Fruit fly (Drosophila melanogaster) whole organism, embryonic: ENCODE measurements around the gene neb.
A peak's percentile ranks its signal among the peaks of the same experiment; 100 is the strongest.

Experiments used
- Asciz ChIP-seq: fragments of 200-800 bp; sonication (Bioruptor generic); optimal IDR thresholded peaks from 2 replicates; lab custom pipeline; 2017; ENCODE audit warnings: missing biosample characterization, mild to moderate bottlenecking, missing genetic modification characterization, missing genetic modification reagents
- CG10959 ChIP-seq: fragments of 200-800 bp; sonication (Bioruptor generic); IDR thresholded peaks from 2 replicates; pipeline ENCODE4 v1.3.6; 2022; ENCODE audit warnings: missing biosample characterization, missing genetic modification characterization
- CG13123 ChIP-seq: fragments of 200-800 bp; sonication (Bioruptor generic); optimal IDR thresholded peaks from 2 replicates; lab custom pipeline; 2016; ENCODE audit warnings: missing biosample characterization, missing genetic modification characterization
- CG15514 ChIP-seq: fragments of 200-800 bp; sonication (Bioruptor generic); optimal IDR thresholded peaks from 3 replicates; lab custom pipeline; 2017; ENCODE audit warnings: missing biosample characterization, missing genetic modification characterization, mild to moderate bottlenecking, moderate library complexity, missing genetic modification reagents
- CG15601 ChIP-seq: fragments of 200-800 bp; sonication (Bioruptor generic); optimal IDR thresholded peaks from 3 replicates; lab custom pipeline; 2019; ENCODE audit warnings: missing biosample characterization, mild to moderate bottlenecking, missing genetic modification characterization, moderate library complexity
- CG1647 ChIP-seq: fragments of 200-800 bp; sonication (Bioruptor generic); optimal IDR thresholded peaks from 3 replicates; lab custom pipeline; 2016; ENCODE audit warnings: missing biosample characterization, missing genetic modification characterization
- CG16813 ChIP-seq: fragments of 200-800 bp; sonication (Bioruptor generic); IDR thresholded peaks from 3 replicates; pipeline ENCODE4 v1.3.6; 2022; ENCODE audit warnings: missing biosample characterization, missing genetic modification characterization; ENCODE audit not compliant: partially characterized antibody
- CG16815 ChIP-seq: fragments of 200-800 bp; sonication (Bioruptor generic); optimal IDR thresholded peaks from 3 replicates; lab custom pipeline; 2017; ENCODE audit warnings: missing biosample characterization, mild to moderate bottlenecking, missing genetic modification characterization
- CG2202 ChIP-seq: fragments of 200-800 bp; sonication (Bioruptor generic); optimal IDR thresholded peaks from 2 replicates; lab custom pipeline; 2018; ENCODE audit warnings: missing biosample characterization, mild to moderate bottlenecking, missing genetic modification characterization
- CG30020 ChIP-seq: fragments of 200-800 bp; optimal IDR thresholded peaks from 2 replicates; lab custom pipeline; 2019; ENCODE audit warnings: missing biosample characterization, mild to moderate bottlenecking, missing genetic modification characterization, moderate library complexity
- CG31388 ChIP-seq: fragments of 200-800 bp; sonication (Bioruptor generic); optimal IDR thresholded peaks from 2 replicates; lab custom pipeline; 2016; ENCODE audit warnings: missing biosample characterization, missing genetic modification characterization
- CG31441 ChIP-seq: fragments of 200-800 bp; sonication (Bioruptor generic); IDR thresholded peaks from 2 replicates; pipeline ENCODE4 v1.3.6; 2022; ENCODE audit warnings: missing biosample characterization, missing genetic modification characterization
- CG32532 ChIP-seq: fragments of 200-800 bp; sonication (Bioruptor generic); IDR thresholded peaks from 2 replicates; pipeline ENCODE4 v1.3.6; 2022; ENCODE audit warnings: missing biosample characterization, missing genetic modification characterization
- CG34422 ChIP-seq: fragments of 200-800 bp; sonication (Bioruptor generic); IDR thresholded peaks from 3 replicates; pipeline ENCODE4 v1.3.6; 2022; ENCODE audit warnings: missing biosample characterization, missing genetic modification characterization
- CG3995 ChIP-seq: fragments of 200-800 bp; sonication (Bioruptor generic); optimal IDR thresholded peaks from 3 replicates; lab custom pipeline; 2016; ENCODE audit warnings: missing biosample characterization, missing genetic modification characterization
- CG5180 ChIP-seq: fragments of 200-800 bp; sonication (Bioruptor generic); optimal IDR thresholded peaks from 3 replicates; lab custom pipeline; 2017; ENCODE audit warnings: missing biosample characterization, missing genetic modification characterization, mild to moderate bottlenecking, moderate library complexity, missing genetic modification reagents
- CG6813 ChIP-seq: fragments of 200-800 bp; sonication (Bioruptor generic); optimal IDR thresholded peaks from 2 replicates; lab custom pipeline; 2017; ENCODE audit warnings: missing biosample characterization, missing genetic modification characterization, mild to moderate bottlenecking, moderate library complexity, missing genetic modification reagents
- CG7839 ChIP-seq: fragments of 200-800 bp; sonication (Bioruptor generic); optimal IDR thresholded peaks from 3 replicates; lab custom pipeline; 2018; ENCODE audit warnings: missing biosample characterization, mild to moderate bottlenecking, missing genetic modification characterization, moderate library complexity
- CG8765 ChIP-seq: fragments of 200-800 bp; sonication (Bioruptor generic); IDR thresholded peaks from 2 replicates; pipeline ENCODE4 v1.3.6; 2022; ENCODE audit warnings: missing biosample characterization, missing genetic modification characterization
- CG9215 ChIP-seq: fragments of 200-800 bp; sonication (Bioruptor generic); IDR thresholded peaks from 2 replicates; pipeline ENCODE4 v1.3.6; 2022; ENCODE audit warnings: missing biosample characterization, missing genetic modification characterization
- CG9609 ChIP-seq: fragments of 200-800 bp; sonication (Bioruptor generic); optimal IDR thresholded peaks from 3 replicates; lab custom pipeline; 2016; ENCODE audit warnings: missing biosample characterization, missing genetic modification characterization
- CG9817 ChIP-seq: fragments of 200-800 bp; sonication (Bioruptor generic); optimal IDR thresholded peaks from 2 replicates; lab custom pipeline; 2018; ENCODE audit warnings: missing biosample characterization, mild to moderate bottlenecking, missing genetic modification characterization, moderate library complexity
- D19A ChIP-seq: fragments of 200-800 bp; optimal IDR thresholded peaks from 3 replicates; lab custom pipeline; 2019; ENCODE audit warnings: missing biosample characterization, mild to moderate bottlenecking, missing genetic modification characterization, moderate library complexity
- Deaf1 ChIP-seq: fragments of 200-800 bp; optimal IDR thresholded peaks from 3 replicates; lab custom pipeline; 2019; ENCODE audit warnings: missing biosample characterization, mild to moderate bottlenecking, missing genetic modification characterization, moderate library complexity
- Dll ChIP-seq: fragments of 200-800 bp; sonication (Bioruptor generic); IDR thresholded peaks from 4 replicates; pipeline ENCODE4 v1.3.6; 2022; ENCODE audit warnings: missing biosample characterization, missing genetic modification characterization; ENCODE audit not compliant: partially characterized antibody
- Doc3 ChIP-seq: fragments of 200-800 bp; sonication (Bioruptor generic); IDR thresholded peaks from 3 replicates; pipeline ENCODE4 v1.3.6; 2022; ENCODE audit warnings: missing biosample characterization, missing genetic modification characterization; ENCODE audit not compliant: partially characterized antibody
- Drgx ChIP-seq: fragments of 200-800 bp; sonication (Bioruptor generic); IDR thresholded peaks from 2 replicates; pipeline ENCODE4 v1.3.6; 2022; ENCODE audit warnings: missing biosample characterization, missing genetic modification characterization
- E2f1 ChIP-seq: fragments of 200-800 bp; sonication (Bioruptor generic); IDR thresholded peaks from 2 replicates; pipeline ENCODE4 v1.3.6; 2022; ENCODE audit warnings: missing biosample characterization, missing genetic modification characterization
- Hr3 ChIP-seq: fragments of 200-800 bp; sonication (Bioruptor generic); optimal IDR thresholded peaks from 3 replicates; lab custom pipeline; 2016; ENCODE audit warnings: missing biosample characterization, missing genetic modification characterization
- Oaz ChIP-seq: fragments of 200-800 bp; sonication (Bioruptor generic); IDR thresholded peaks from 2 replicates; pipeline ENCODE4 v1.3.6; 2022; ENCODE audit warnings: missing biosample characterization, missing genetic modification characterization
- Sox102F ChIP-seq: fragments of 200-800 bp; sonication (Bioruptor generic); optimal IDR thresholded peaks from 2 replicates; lab custom pipeline; 2018; ENCODE audit warnings: missing biosample characterization, mild to moderate bottlenecking, missing genetic modification characterization, moderate library complexity
- Sry-β ChIP-seq: fragments of 200-800 bp; sonication (Bioruptor generic); optimal IDR thresholded peaks from 2 replicates; lab custom pipeline; 2018; ENCODE audit warnings: missing biosample characterization, mild to moderate bottlenecking, missing genetic modification characterization, moderate library complexity
- Sry-δ ChIP-seq: fragments of 200-800 bp; sonication (Bioruptor generic); optimal IDR thresholded peaks from 2 replicates; lab custom pipeline; 2016; ENCODE audit warnings: missing biosample characterization, missing genetic modification characterization
- caup ChIP-seq: fragments of 200-800 bp; sonication (Bioruptor generic); optimal IDR thresholded peaks from 3 replicates; lab custom pipeline; 2017; ENCODE audit warnings: missing biosample characterization, mild to moderate bottlenecking, missing genetic modification characterization, moderate library complexity; ENCODE audit not compliant: severe bottlenecking
- cg ChIP-seq: fragments of 200-800 bp; sonication (Bioruptor generic); optimal IDR thresholded peaks from 3 replicates; lab custom pipeline; 2019; ENCODE audit warnings: missing biosample characterization, mild to moderate bottlenecking, missing genetic modification characterization, moderate library complexity
- chinmo ChIP-seq: fragments of 200-800 bp; sonication (Bioruptor generic); IDR thresholded peaks from 4 replicates; pipeline ENCODE4 v1.3.6; 2022; ENCODE audit warnings: missing biosample characterization, missing genetic modification characterization; ENCODE audit not compliant: partially characterized antibody
- croc ChIP-seq: fragments of 200-800 bp; sonication (Bioruptor generic); conservative IDR thresholded peaks from 3 replicates; pipeline ENCODE4 v1.3.6; 2022; ENCODE audit warnings: missing biosample characterization, missing genetic modification characterization
- crp ChIP-seq, 2 experiments: fragments of 200-800 bp; sonication (Bioruptor generic); optimal IDR thresholded peaks; 2 replicates in 1 of 2; 3 replicates in 1 of 2; lab custom pipeline; 2017; ENCODE audit warnings: missing biosample characterization in 2 of 2, missing genetic modification characterization in 2 of 2, mild to moderate bottlenecking in 1 of 2, moderate library complexity in 1 of 2
- gem ChIP-seq: fragments of 200-800 bp; sonication (Bioruptor generic); optimal IDR thresholded peaks from 2 replicates; lab custom pipeline; 2019; ENCODE audit warnings: missing biosample characterization, mild to moderate bottlenecking, missing genetic modification characterization, moderate library complexity
- hbn ChIP-seq: fragments of 200-800 bp; sonication (Bioruptor generic); IDR thresholded peaks from 2 replicates; pipeline ENCODE4 v1.3.6; 2022; ENCODE audit warnings: missing biosample characterization, missing genetic modification characterization; ENCODE audit not compliant: partially characterized antibody
- insv ChIP-seq, 2 experiments: fragments of 200-800 bp; sonication (Bioruptor generic); optimal IDR thresholded peaks; 3 replicates each; lab custom pipeline; 2016 to 2018; ENCODE audit warnings: missing biosample characterization in 2 of 2, missing genetic modification characterization in 2 of 2
- inv ChIP-seq: fragments of 200-800 bp; sonication (Bioruptor generic); IDR thresholded peaks from 2 replicates; pipeline ENCODE4 v1.3.6; 2022; ENCODE audit warnings: missing biosample characterization, missing genetic modification characterization; ENCODE audit not compliant: partially characterized antibody
- knrl ChIP-seq: fragments of 200-800 bp; sonication (Bioruptor generic); IDR thresholded peaks from 3 replicates; pipeline ENCODE4 v1.3.6; 2022; ENCODE audit warnings: missing biosample characterization, missing genetic modification characterization; ENCODE audit not compliant: partially characterized antibody
- maf-S ChIP-seq: fragments of 200-800 bp; sonication (Bioruptor generic); optimal IDR thresholded peaks from 2 replicates; lab custom pipeline; 2016; ENCODE audit warnings: missing biosample characterization, missing genetic modification characterization
- otp ChIP-seq: fragments of 200-800 bp; sonication (Bioruptor generic); IDR thresholded peaks from 3 replicates; pipeline ENCODE4, ENCODE4 v1.3.6; 2022; ENCODE audit warnings: missing biosample characterization, missing genetic modification characterization
- sisA ChIP-seq: fragments of 200-800 bp; sonication (Bioruptor generic); IDR thresholded peaks from 2 replicates; pipeline ENCODE4 v1.3.6; 2022; ENCODE audit warnings: missing biosample characterization, missing genetic modification characterization
- unpg ChIP-seq: fragments of 200-800 bp; sonication (Bioruptor generic); optimal IDR thresholded peaks from 3 replicates; lab custom pipeline; 2018; ENCODE audit warnings: missing biosample characterization, mild to moderate bottlenecking, missing genetic modification characterization, moderate library complexity
- wek ChIP-seq: fragments of 200-800 bp; sonication (Bioruptor generic); optimal IDR thresholded peaks from 3 replicates; lab custom pipeline; 2018; ENCODE audit warnings: missing biosample characterization, mild to moderate bottlenecking, missing genetic modification characterization, moderate library complexity
- zen ChIP-seq: fragments of 200-800 bp; sonication (Bioruptor generic); optimal IDR thresholded peaks from 3 replicates; lab custom pipeline; 2018; ENCODE audit warnings: missing biosample characterization, mild to moderate bottlenecking, missing genetic modification characterization, moderate library complexity

neb gene

DNA sequence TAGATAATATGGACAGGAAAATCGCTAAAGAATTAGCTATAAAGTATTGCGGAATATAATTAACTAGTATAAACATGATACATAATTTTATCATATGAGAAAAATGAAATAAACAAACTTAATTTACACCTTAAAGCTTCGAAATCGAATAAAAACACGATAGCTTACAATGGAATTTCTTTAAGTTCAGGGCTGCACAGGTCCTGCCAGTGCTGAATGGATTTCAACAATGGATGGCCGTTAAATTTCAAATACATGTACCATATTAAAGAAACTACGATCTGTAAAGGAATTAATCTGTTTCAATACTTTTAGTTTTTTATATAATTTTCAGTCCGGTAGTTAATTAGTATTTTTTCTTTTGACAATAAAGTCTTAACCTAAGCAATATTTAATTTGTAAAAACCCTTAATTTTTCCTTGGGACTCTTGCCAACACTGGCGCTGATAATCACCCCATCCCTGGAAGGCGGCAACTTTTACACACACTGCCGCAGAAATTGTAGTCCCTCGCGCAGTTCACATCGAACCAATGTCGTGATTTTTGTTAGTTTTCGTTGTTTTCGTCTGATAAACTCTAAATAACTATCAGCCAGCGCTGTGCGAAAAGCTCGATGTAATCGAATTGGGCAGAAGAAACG lies 14.4 kb upstream of the neb start, which contains the start of the genes barr and lok (continued):
- no peak for TF ChIP-seq wek (GFP tag; lab: Kevin White, UChicago)
- no peak for TF ChIP-seq caup (GFP tag; lab: Kevin White, UChicago)
- no peak for TF ChIP-seq CG2202 (tag; lab: Kevin White, UChicago)
- peak; percentile 63 for TF ChIP-seq CG7839
- peak; percentile 30 for TF ChIP-seq CG15601
- no peak for TF ChIP-seq insv (GFP tag; optimal IDR thresholded peaks at IDR 0.05; lab: Kevin White, UChicago)
- peak; percentile 47 for TF ChIP-seq CG1647 (GFP tag; lab: Kevin White, UChicago)
- peak; percentile 65 for TF ChIP-seq CG9817
- no peak for TF ChIP-seq CG13123 (GFP tag; lab: Kevin White, UChicago)
- TF ChIP-seq Sox102F = peak; percentile 43
- TF ChIP-seq CG10959 (GFP tag; lab: Robert Waterston, UW) = no peak
- TF ChIP-seq gem = peak; percentile 60
- peak; percentile 16 for TF ChIP-seq CG15514 (GFP tag; lab: Kevin White, UChicago)
- no peak for TF ChIP-seq unpg (GFP tag; lab: Kevin White, UChicago)
- TF ChIP-seq Drgx (GFP tag; lab: Robert Waterston, UW) = no peak
- no peak for TF ChIP-seq CG16813
- peak; percentile 61 for TF ChIP-seq CG16815 (GFP tag; lab: Kevin White, UChicago)
- TF ChIP-seq crp (GFP tag; optimal IDR thresholded peaks at IDR 0.05; lab: Kevin White, UChicago) = peak in 1 of 2 experiments; percentile 9
- peak; percentile 66 for TF ChIP-seq Hr3
- peak; percentile 93 for TF ChIP-seq CG3995 (GFP tag; lab: Kevin White, UChicago)
- no peak for TF ChIP-seq Deaf1 (tag; lab: Kevin White, UChicago)
- no peak; the same call in 1 of the 2 replicates for TF ChIP-seq sisA
- TF ChIP-seq CG31441 (GFP tag; lab: Robert Waterston, UW) = peak; percentile 62; the same call in 1 of the 2 replicates
- peak; percentile 28; the same call in 2 of the 3 replicates for TF ChIP-seq croc (GFP tag; lab: Robert Waterston, UW)
- peak; percentile 12 for TF ChIP-seq CG31388 (GFP tag; lab: Kevin White, UChicago)
- TF ChIP-seq cg (GFP tag; lab: Kevin White, UChicago) = peak; percentile 65
- TF ChIP-seq CG6813 (GFP tag; lab: Kevin White, UChicago) = no peak
- peak; percentile 30 for TF ChIP-seq CG9609 (GFP tag; lab: Kevin White, UChicago)
- TF ChIP-seq E2f1 (GFP tag; lab: Robert Waterston, UW) = peak; percentile 45
- no peak for TF ChIP-seq maf-S (GFP tag; lab: Kevin White, UChicago)
- TF ChIP-seq otp (GFP tag; lab: Robert Waterston, UW) = no peak
- TF ChIP-seq CG5180 (GFP tag; lab: Kevin White, UChicago) = no peak
- TF ChIP-seq Dll (GFP tag; lab: Robert Waterston, UW) = no peak
- peak; percentile 66 for TF ChIP-seq CG30020 (tag; lab: Kevin White, UChicago)
- no peak for TF ChIP-seq knrl (GFP tag; lab: Robert Waterston, UW)
- TF ChIP-seq CG8765 (GFP tag; lab: Robert Waterston, UW) = no peak
- peak; percentile 25 for TF ChIP-seq zen

dm6 chr2L:20065516-20065915 lies 10.0 kb upstream of the neb start, which contains the start of gene vls:
TSS of gene vls (minus strand) at chr2L:20065679.
- TF ChIP-seq Asciz (GFP tag; lab: Kevin White, UChicago) = no peak
- TF ChIP-seq Oaz = no peak
- peak; percentile 36 for TF ChIP-seq Sry-β (GFP tag; lab: Kevin White, UChicago)
- TF ChIP-seq hbn (GFP tag; lab: Robert Waterston, UW) = peak; percentile 83
- TF ChIP-seq chinmo (GFP tag; lab: Robert Waterston, UW) = no peak
- no peak for TF ChIP-seq CG34422 (GFP tag; lab: Robert Waterston, UW)
- TF ChIP-seq CG32532 = no peak
- peak; percentile 82 for TF ChIP-seq Doc3 (GFP tag; lab: Robert Waterston, UW)
- peak; percentile 39 for TF ChIP-seq D19A
- TF ChIP-seq Dll (GFP tag; lab: Robert Waterston, UW) = peak; percentile 87
- no peak for TF ChIP-seq CG9215 (GFP tag; lab: Robert Waterston, UW)
- TF ChIP-seq inv (GFP tag; lab: Robert Waterston, UW) = peak; percentile 50
- peak; percentile 68 for TF ChIP-seq Sry-δ (GFP tag; lab: Kevin White, UChicago)
